Fruit fly (Drosophila melanogaster) whole organism, embryonic: ENCODE data around the gene opa.
A peak's percentile ranks its signal among the peaks of the same experiment; 100 is the strongest.

ENCODE experiments used
- ATbp ChIP-seq: fragments of 200-800 bp; sonication (Bioruptor generic); optimal IDR thresholded peaks from 2 replicates; lab custom pipeline; 2017; ENCODE audit warnings: missing biosample characterization, mild to moderate bottlenecking, missing genetic modification characterization, missing genetic modification reagents
- Antp ChIP-seq: fragments of 200-800 bp; sonication (Bioruptor generic); optimal IDR thresholded peaks from 3 replicates; lab custom pipeline; 2016; ENCODE audit warnings: missing biosample characterization, missing genetic modification characterization
- CG10267 ChIP-seq: fragments of 200-800 bp; sonication (Bioruptor generic); optimal IDR thresholded peaks from 2 replicates; lab custom pipeline; 2018; ENCODE audit warnings: missing biosample characterization, mild to moderate bottlenecking, missing genetic modification characterization, moderate library complexity
- CG10979 ChIP-seq: fragments of 200-800 bp; sonication (Bioruptor generic); optimal IDR thresholded peaks from 2 replicates; lab custom pipeline; 2018; ENCODE audit warnings: missing biosample characterization, mild to moderate bottlenecking, missing genetic modification characterization, moderate library complexity
- CG11085 ChIP-seq: fragments of 200-800 bp; sonication (Bioruptor generic); IDR thresholded peaks from 2 replicates; pipeline ENCODE4 v1.3.6; 2022; ENCODE audit warnings: missing biosample characterization, missing genetic modification characterization
- CG11504 ChIP-seq: fragments of 200-800 bp; sonication (Bioruptor generic); optimal IDR thresholded peaks from 3 replicates; lab custom pipeline; 2019; ENCODE audit warnings: missing biosample characterization, mild to moderate bottlenecking, missing genetic modification characterization, moderate library complexity
- CG11696 ChIP-seq: fragments of 200-800 bp; sonication (Bioruptor generic); IDR thresholded peaks from 2 replicates; pipeline ENCODE4 v1.3.6; 2022; ENCODE audit warnings: missing biosample characterization, missing genetic modification characterization
- CG12769 ChIP-seq: fragments of 200-800 bp; sonication (Bioruptor generic); optimal IDR thresholded peaks from 2 replicates; lab custom pipeline; 2019; ENCODE audit warnings: missing biosample characterization, mild to moderate bottlenecking, missing genetic modification characterization, moderate library complexity
- CG13775 ChIP-seq: fragments of 200-800 bp; sonication (Bioruptor generic); optimal IDR thresholded peaks from 3 replicates; lab custom pipeline; 2017; ENCODE audit warnings: missing biosample characterization, mild to moderate bottlenecking, missing genetic modification characterization
- CG14667 ChIP-seq: fragments of 200-800 bp; sonication (Bioruptor generic); IDR thresholded peaks from 2 replicates; pipeline ENCODE4 v1.3.6; 2022; ENCODE audit warnings: missing biosample characterization, missing genetic modification characterization
- CG15514 ChIP-seq: fragments of 200-800 bp; sonication (Bioruptor generic); optimal IDR thresholded peaks from 3 replicates; lab custom pipeline; 2017; ENCODE audit warnings: missing biosample characterization, missing genetic modification characterization, mild to moderate bottlenecking, moderate library complexity, missing genetic modification reagents
- CG17612 ChIP-seq: fragments of 200-800 bp; sonication (Bioruptor generic); IDR thresholded peaks from 2 replicates; pipeline ENCODE4 v1.3.6; 2022; ENCODE audit warnings: missing biosample characterization, missing genetic modification characterization
- CG18476 ChIP-seq: fragments of 200-800 bp; sonication (Bioruptor generic); optimal IDR thresholded peaks from 2 replicates; lab custom pipeline; 2016; ENCODE audit warnings: missing biosample characterization, mild to moderate bottlenecking, missing genetic modification characterization
- CG2120 ChIP-seq: fragments of 200-800 bp; sonication (Bioruptor generic); optimal IDR thresholded peaks from 3 replicates; lab custom pipeline; 2016; ENCODE audit warnings: missing biosample characterization, missing genetic modification characterization
- CG2875 ChIP-seq: fragments of 200-800 bp; sonication (Bioruptor generic); optimal IDR thresholded peaks from 2 replicates; lab custom pipeline; 2017; ENCODE audit warnings: missing biosample characterization, mild to moderate bottlenecking, missing genetic modification characterization, missing genetic modification reagents
- CG32532 ChIP-seq: fragments of 200-800 bp; sonication (Bioruptor generic); IDR thresholded peaks from 2 replicates; pipeline ENCODE4 v1.3.6; 2022; ENCODE audit warnings: missing biosample characterization, missing genetic modification characterization
- CG34422 ChIP-seq: fragments of 200-800 bp; sonication (Bioruptor generic); IDR thresholded peaks from 3 replicates; pipeline ENCODE4 v1.3.6; 2022; ENCODE audit warnings: missing biosample characterization, missing genetic modification characterization
- CG3847 ChIP-seq: fragments of 200-800 bp; sonication (Bioruptor generic); IDR thresholded peaks from 2 replicates; pipeline ENCODE4 v1.3.6; 2022; ENCODE audit warnings: missing biosample characterization, missing genetic modification characterization
- CG4282 ChIP-seq: fragments of 200-800 bp; sonication (Bioruptor generic); optimal IDR thresholded peaks from 2 replicates; lab custom pipeline; 2016; ENCODE audit warnings: missing biosample characterization, missing genetic modification characterization
- CG4820 ChIP-seq: fragments of 200-800 bp; sonication (Bioruptor generic); optimal IDR thresholded peaks from 3 replicates; lab custom pipeline; 2016; ENCODE audit warnings: missing biosample characterization, missing genetic modification characterization
- CG5953 ChIP-seq: fragments of 200-800 bp; sonication (Bioruptor generic); IDR thresholded peaks from 2 replicates; pipeline ENCODE4 v1.3.6; 2022; ENCODE audit warnings: missing biosample characterization, missing genetic modification characterization
- CG6813 ChIP-seq: fragments of 200-800 bp; sonication (Bioruptor generic); optimal IDR thresholded peaks from 2 replicates; lab custom pipeline; 2017; ENCODE audit warnings: missing biosample characterization, missing genetic modification characterization, mild to moderate bottlenecking, moderate library complexity, missing genetic modification reagents
- CG9215 ChIP-seq: fragments of 200-800 bp; sonication (Bioruptor generic); IDR thresholded peaks from 2 replicates; pipeline ENCODE4 v1.3.6; 2022; ENCODE audit warnings: missing biosample characterization, missing genetic modification characterization
- CG9932 ChIP-seq: fragments of 200-800 bp; sonication (Bioruptor generic); IDR thresholded peaks from 2 replicates; pipeline ENCODE4 v1.3.6; 2022; ENCODE audit warnings: missing biosample characterization, missing genetic modification characterization
- CHES-1-like ChIP-seq: fragments of 200-800 bp; sonication (Bioruptor generic); optimal IDR thresholded peaks from 2 replicates; lab custom pipeline; 2016; ENCODE audit warnings: missing biosample characterization, missing genetic modification characterization
- Lhr ChIP-seq: fragments of 200-800 bp; sonication (Bioruptor generic); optimal IDR thresholded peaks from 3 replicates; lab custom pipeline; 2017; ENCODE audit warnings: mild to moderate bottlenecking, missing biosample characterization, missing genetic modification reagents, missing genetic modification characterization
- Lpt ChIP-seq: fragments of >200 bp; optimal IDR thresholded peaks from 2 replicates; lab custom pipeline; 2018; ENCODE audit warnings: missing biosample characterization, missing genetic modification characterization
- MESR4 ChIP-seq: fragments of 200-800 bp; sonication (Bioruptor generic); optimal IDR thresholded peaks from 2 replicates; lab custom pipeline; 2018; ENCODE audit warnings: missing biosample characterization, mild to moderate bottlenecking, missing genetic modification characterization, moderate library complexity
- Oaz ChIP-seq: fragments of 200-800 bp; sonication (Bioruptor generic); IDR thresholded peaks from 2 replicates; pipeline ENCODE4 v1.3.6; 2022; ENCODE audit warnings: missing biosample characterization, missing genetic modification characterization
- Optix ChIP-seq: fragments of 200-800 bp; sonication (Bioruptor generic); IDR thresholded peaks from 3 replicates; pipeline ENCODE4 v1.3.6; 2022; ENCODE audit warnings: missing biosample characterization, missing genetic modification characterization
- Ssrp ChIP-seq: fragments of 200-800 bp; sonication (Bioruptor generic); optimal IDR thresholded peaks from 2 replicates; lab custom pipeline; 2018; ENCODE audit warnings: missing biosample characterization, mild to moderate bottlenecking, missing genetic modification characterization, moderate library complexity
- Stat92E ChIP-seq, 3 experiments: fragments of >200 bp in 2 of 3; fragments of 200-800 bp in 1 of 3; sonication (Bioruptor generic) in 1 of 3; optimal IDR thresholded peaks; 2 replicates each; lab custom pipeline; 2017 to 2019; ENCODE audit warnings: missing biosample characterization in 3 of 3, missing genetic modification characterization in 3 of 3, mild to moderate bottlenecking in 1 of 3, moderate library complexity in 1 of 3
- Usf ChIP-seq: fragments of 200-800 bp; sonication (Bioruptor generic); optimal IDR thresholded peaks from 2 replicates; lab custom pipeline; 2017; ENCODE audit warnings: missing genotype, missing biosample characterization, missing genetic modification characterization
- amos ChIP-seq: fragments of 200-800 bp; sonication (Bioruptor generic); IDR thresholded peaks from 2 replicates; pipeline ENCODE4 v1.3.6; 2022; ENCODE audit warnings: missing biosample characterization, missing genetic modification characterization; ENCODE audit not compliant: partially characterized antibody
- ash1 ChIP-seq: fragments of 200-800 bp; sonication (Bioruptor generic); optimal IDR thresholded peaks from 2 replicates; lab custom pipeline; 2018; ENCODE audit warnings: missing biosample characterization, mild to moderate bottlenecking, missing genetic modification characterization
- cg ChIP-seq: fragments of 200-800 bp; sonication (Bioruptor generic); optimal IDR thresholded peaks from 3 replicates; lab custom pipeline; 2019; ENCODE audit warnings: missing biosample characterization, mild to moderate bottlenecking, missing genetic modification characterization, moderate library complexity
- cwo ChIP-seq: fragments of 200-800 bp; sonication (Bioruptor generic); optimal IDR thresholded peaks from 3 replicates; lab custom pipeline; 2017; ENCODE audit warnings: missing biosample characterization, missing genetic modification characterization, mild to moderate bottlenecking, moderate library complexity, missing genetic modification reagents
- disco-r ChIP-seq: fragments of 200-800 bp; sonication (Bioruptor generic); optimal IDR thresholded peaks from 2 replicates; lab custom pipeline; 2016; ENCODE audit warnings: missing biosample characterization, missing genetic modification characterization
- gcm ChIP-seq: fragments of 200-800 bp; sonication (Bioruptor generic); optimal IDR thresholded peaks from 2 replicates; lab custom pipeline; 2019; ENCODE audit warnings: missing biosample characterization, mild to moderate bottlenecking, missing genetic modification characterization, moderate library complexity
- gcm2 ChIP-seq: fragments of 200-800 bp; sonication (Bioruptor generic); optimal IDR thresholded peaks from 2 replicates; lab custom pipeline; 2016; ENCODE audit warnings: missing biosample characterization, missing genetic modification characterization
- h ChIP-seq: fragments of >200 bp; optimal IDR thresholded peaks from 2 replicates; lab custom pipeline; 2017
- ind ChIP-seq: fragments of 200-800 bp; sonication (Bioruptor generic); optimal IDR thresholded peaks from 3 replicates; lab custom pipeline; 2016; ENCODE audit warnings: missing biosample characterization, missing genetic modification characterization
- lilli ChIP-seq: fragments of 200-800 bp; sonication (Bioruptor generic); optimal IDR thresholded peaks from 3 replicates; lab custom pipeline; 2016; ENCODE audit warnings: missing biosample characterization, missing genetic modification characterization
- odd ChIP-seq: fragments of 200-800 bp; sonication (Bioruptor generic); optimal IDR thresholded peaks from 2 replicates; lab custom pipeline; 2017; ENCODE audit warnings: missing biosample characterization, mild to moderate bottlenecking, missing genetic modification characterization
- pum ChIP-seq: fragments of 200-800 bp; sonication (Bioruptor generic); optimal IDR thresholded peaks from 2 replicates; lab custom pipeline; 2016; ENCODE audit warnings: missing biosample characterization, missing genetic modification characterization
- schlank ChIP-seq: fragments of 200-800 bp; sonication (Bioruptor generic); optimal IDR thresholded peaks from 2 replicates; lab custom pipeline; 2018; ENCODE audit warnings: missing biosample characterization, mild to moderate bottlenecking, missing genetic modification characterization
- sima ChIP-seq: fragments of 200-800 bp; sonication (Bioruptor generic); optimal IDR thresholded peaks from 2 replicates; lab custom pipeline; 2016; ENCODE audit warnings: missing biosample characterization, missing genetic modification characterization
- sisA ChIP-seq: fragments of 200-800 bp; sonication (Bioruptor generic); IDR thresholded peaks from 2 replicates; pipeline ENCODE4 v1.3.6; 2022; ENCODE audit warnings: missing biosample characterization, missing genetic modification characterization
- stc ChIP-seq: fragments of 200-800 bp; sonication (Bioruptor generic); IDR thresholded peaks from 2 replicates; pipeline ENCODE4 v1.3.6; 2022; ENCODE audit warnings: missing biosample characterization, missing genetic modification characterization
- tgo ChIP-seq: fragments of 200-800 bp; sonication (Bioruptor generic); IDR thresholded peaks from 3 replicates; pipeline ENCODE4 v1.3.6; 2022; ENCODE audit warnings: missing biosample characterization, missing genetic modification characterization
- zen2 ChIP-seq: fragments of 200-800 bp; sonication (Bioruptor generic); IDR thresholded peaks from 3 replicates; pipeline ENCODE4 v1.3.6; 2022; ENCODE audit warnings: missing biosample characterization, missing genetic modification characterization; ENCODE audit not compliant: partially characterized antibody

Gene opa

DNA sequence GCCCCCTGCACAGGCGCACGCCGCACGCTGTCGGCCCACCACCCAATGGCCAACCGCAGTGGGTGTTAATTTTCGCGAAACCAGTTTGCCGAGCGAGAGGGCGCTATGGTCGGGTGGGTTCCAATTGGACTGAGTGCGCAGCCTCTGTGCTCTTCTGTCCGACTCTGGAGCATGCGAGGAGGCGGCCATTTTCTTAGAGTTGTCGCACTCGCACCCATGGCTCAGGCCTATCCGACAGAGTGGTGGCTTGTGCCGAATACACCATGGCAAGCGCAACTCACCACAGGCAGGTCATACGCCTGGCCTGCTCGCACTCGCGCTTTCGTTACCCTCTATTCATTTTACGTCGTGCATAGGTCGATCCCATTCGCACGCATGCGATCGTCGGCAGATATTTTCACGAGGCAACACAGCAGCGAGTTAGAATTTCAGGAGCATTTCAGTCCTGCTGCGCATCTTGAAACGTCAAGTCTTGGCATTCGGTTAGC lies at the start of gene opa (continued):
- TF ChIP-seq CG3847: no peak
- no peak for TF ChIP-seq CG4820 (GFP tag; lab: Kevin White, UChicago)
- TF ChIP-seq zen2: 0 out of 3 replicates have a peak, but pooled peaks have one; percentile 15
- peak; percentile 31 for TF ChIP-seq cg
- TF ChIP-seq CG5953 (GFP tag; lab: Robert Waterston, UW): no peak
- no peak for TF ChIP-seq CG11085 (GFP tag; lab: Robert Waterston, UW)
- no peak for TF ChIP-seq Lhr (GFP tag; lab: Kevin White, UChicago)
- TF ChIP-seq odd (GFP tag; lab: Kevin White, UChicago): no peak
- TF ChIP-seq CG14667: no peak
- no peak for TF ChIP-seq CG9932 (GFP tag; lab: Robert Waterston, UW)
- TF ChIP-seq CG6813 (GFP tag; lab: Kevin White, UChicago): no peak
- TF ChIP-seq CG17612 (GFP tag; lab: Robert Waterston, UW): no peak
- TF ChIP-seq Ssrp (tag; lab: Kevin White, UChicago): no peak
- TF ChIP-seq ash1 (GFP tag; lab: Kevin White, UChicago): peak; percentile 36
- TF ChIP-seq MESR4 (GFP tag; lab: Kevin White, UChicago): no peak
- TF ChIP-seq CG11696: no peak
- no peak for TF ChIP-seq CHES-1-like (GFP tag; lab: Kevin White, UChicago)
- no peak for TF ChIP-seq CG15514
- no peak for TF ChIP-seq Oaz (GFP tag; lab: Robert Waterston, UW)
- TF ChIP-seq ind: no peak
- peak; percentile 7; the same call in 1 of the 2 replicates for TF ChIP-seq stc (GFP tag; lab: Robert Waterston, UW)
- TF ChIP-seq CG34422 (GFP tag; lab: Robert Waterston, UW): no peak
- no peak for TF ChIP-seq pum (GFP tag; lab: Kevin White, UChicago)
- TF ChIP-seq disco-r (GFP tag; lab: Kevin White, UChicago): no peak
- TF ChIP-seq CG12769 (tag; lab: Kevin White, UChicago): no peak
- no peak for TF ChIP-seq CG13775 (GFP tag; lab: Kevin White, UChicago)
- TF ChIP-seq Optix (GFP tag; lab: Robert Waterston, UW): no peak
- no peak for TF ChIP-seq sima (GFP tag; lab: Kevin White, UChicago)
- no peak for TF ChIP-seq CG10979 (tag; lab: Kevin White, UChicago)
- TF ChIP-seq Usf: no peak
- TF ChIP-seq CG18476 (GFP tag; lab: Kevin White, UChicago): no peak
- no peak for TF ChIP-seq h (lab: Kevin White, UChicago)
- no peak for TF ChIP-seq CG11504 (tag; lab: Kevin White, UChicago)
- no peak for TF ChIP-seq sisA
- no peak for TF ChIP-seq CG4282 (GFP tag; lab: Kevin White, UChicago)
- TF ChIP-seq CG2120 (GFP tag; lab: Kevin White, UChicago): no peak
- peak; percentile 48 for TF ChIP-seq gcm (GFP tag; lab: Kevin White, UChicago)
- no peak for TF ChIP-seq CG10267 (tag; lab: Kevin White, UChicago)
- no peak; the same call in 1 of the 2 replicates for TF ChIP-seq amos (GFP tag; lab: Robert Waterston, UW)
- TF ChIP-seq lilli (GFP tag; lab: Kevin White, UChicago): no peak
- no peak for TF ChIP-seq cwo
- no peak for TF ChIP-seq Lpt (GFP tag; lab: Kevin White, UChicago)
- TF ChIP-seq schlank (tag; lab: Kevin White, UChicago): no peak
- TF ChIP-seq gcm2 (GFP tag; lab: Kevin White, UChicago): no peak
- no peak for TF ChIP-seq CG32532 (GFP tag; lab: Robert Waterston, UW)
- TF ChIP-seq Antp (GFP tag; lab: Kevin White, UChicago): no peak
- TF ChIP-seq CG9215 (GFP tag; lab: Robert Waterston, UW): no peak
- TF ChIP-seq tgo (GFP tag; lab: Robert Waterston, UW): no peak
- TF ChIP-seq Stat92E (GFP tag; optimal IDR thresholded peaks at IDR 0.05; lab: Kevin White, UChicago): peak in 1 of 3 experiments; percentile 56
- no peak for TF ChIP-seq CG2875 (GFP tag; lab: Kevin White, UChicago)
- TF ChIP-seq ATbp (GFP tag; lab: Kevin White, UChicago): no peak
